Worm (Caenorhabditis elegans): Measurements from ENCODE around the gene nhr-221.

The nhr-221 gene

ce11 chrV:3578813-3579212 is 43.7 kb upstream of the nhr-221 start, which contains the start of gene pygl-1 (continued):
- no peak for TF ChIP-seq let-526 (GFP tag; IDR thresholded peaks at IDR 0.05)
- TF ChIP-seq Y95B8A.8 (GFP tag; IDR thresholded peaks at IDR 0.05): peak; percentile 95
- TF ChIP-seq Y53G8AR.9 (GFP tag; conservative IDR thresholded peaks at IDR 0.05): peak; percentile 64
- TF ChIP-seq ceh-91 (GFP tag; IDR thresholded peaks at IDR 0.05): peak; percentile 99
- TF ChIP-seq nhr-179 (tag; optimal IDR thresholded peaks at IDR 0.05): no peak
- TF ChIP-seq ceh-27 (GFP tag; optimal IDR thresholded peaks at IDR 0.05): no peak
- no peak for TF ChIP-seq nfya-2 (GFP tag; IDR thresholded peaks at IDR 0.05)
- TF ChIP-seq nfyb-1 (GFP tag; IDR thresholded peaks at IDR 0.05): no peak
- TF ChIP-seq F57C9.4 (tag; optimal IDR thresholded peaks at IDR 0.05): no peak
- 0 out of 2 replicates have a peak, but pooled peaks have one; percentile 33 for TF ChIP-seq bed-2 (GFP tag; IDR thresholded peaks at IDR 0.05)
- no peak for TF ChIP-seq B0261.1 (tag; optimal IDR thresholded peaks at IDR 0.05)
- TF ChIP-seq egl-44 (GFP tag; IDR thresholded peaks at IDR 0.05): no peak
- peak; percentile 99 for TF ChIP-seq lsl-1 (GFP tag; optimal IDR thresholded peaks at IDR 0.05)
- peak; percentile 71 for TF ChIP-seq lir-1 (GFP tag; conservative IDR thresholded peaks at IDR 0.05)
- TF ChIP-seq ceh-58 (GFP tag; IDR thresholded peaks at IDR 0.05): no peak
- TF ChIP-seq ceh-79 (tag; optimal IDR thresholded peaks at IDR 0.05): no peak
- TF ChIP-seq atf-7 (tag; optimal IDR thresholded peaks at IDR 0.05): no peak
- TF ChIP-seq tbx-9 (tag; optimal IDR thresholded peaks at IDR 0.05; ENCODE audit: borderline replicate concordance): no peak
- no peak for TF ChIP-seq ccch-3 (GFP tag; optimal IDR thresholded peaks at IDR 0.05)
- peak; percentile 71 for TF ChIP-seq hrde-1 (tag; optimal IDR thresholded peaks at IDR 0.05; ENCODE audit: borderline replicate concordance)
- TF ChIP-seq somi-1 (GFP tag; optimal IDR thresholded peaks at IDR 0.05): no peak
- no peak for TF ChIP-seq nfya-1 (tag; optimal IDR thresholded peaks at IDR 0.05; ENCODE audit: borderline replicate concordance, insufficient read depth)
- TF ChIP-seq aptf-3 (GFP tag; IDR thresholded peaks at IDR 0.05): no peak
- no peak for TF ChIP-seq rec-8 (tag; optimal IDR thresholded peaks at IDR 0.05)
- no peak for TF ChIP-seq nhr-80 (tag; optimal IDR thresholded peaks at IDR 0.05)
- no peak for TF ChIP-seq F52B5.7 (tag; optimal IDR thresholded peaks at IDR 0.05)
- TF ChIP-seq Y67H2A.10 (GFP tag; conservative IDR thresholded peaks at IDR 0.05): 0 out of 2 replicates have a peak, but pooled peaks have one; percentile 40
- no peak for TF ChIP-seq F23B12.7 (tag; optimal IDR thresholded peaks at IDR 0.05; ENCODE audit: insufficient read depth)
- TF ChIP-seq madf-8 (GFP tag; conservative IDR thresholded peaks at IDR 0.05): peak; percentile 97
- TF ChIP-seq zfh-2 (GFP tag; conservative IDR thresholded peaks at IDR 0.05): no peak
- TF ChIP-seq ekl-4 (GFP tag; IDR thresholded peaks at IDR 0.05): peak; percentile 62; the same call in 1 of the 2 replicates
- TF ChIP-seq madf-3 (GFP tag; IDR thresholded peaks at IDR 0.05): peak; percentile 90
- no peak for TF ChIP-seq hlh-26 (GFP tag; conservative IDR thresholded peaks at IDR 0.05)
- TF ChIP-seq C17E4.6 (GFP tag; IDR thresholded peaks at IDR 0.05): peak; percentile 85
- no peak for TF ChIP-seq F10E7.11 (tag; optimal IDR thresholded peaks at IDR 0.05)
- no peak for TF ChIP-seq bed-1 (GFP tag; IDR thresholded peaks at IDR 0.05)
- peak; percentile 12; the same call in 1 of the 2 replicates for TF ChIP-seq egrh-3 (GFP tag; IDR thresholded peaks at IDR 0.05)
- no peak for TF ChIP-seq ceh-40 (GFP tag; IDR thresholded peaks at IDR 0.05)
- no peak for TF ChIP-seq nhr-120 (GFP tag; IDR thresholded peaks at IDR 0.05)
- TF ChIP-seq lin-26 (GFP tag; IDR thresholded peaks at IDR 0.05): no peak
- no peak for TF ChIP-seq hlh-12 (tag; optimal IDR thresholded peaks at IDR 0.05)
- no peak for TF ChIP-seq repo-1 (tag; optimal IDR thresholded peaks at IDR 0.05)
- TF ChIP-seq K11D2.4 (GFP tag; IDR thresholded peaks at IDR 0.05): no peak
- TF ChIP-seq fkh-3 (tag; optimal IDR thresholded peaks at IDR 0.05): no peak
- TF ChIP-seq Y56A3A.18 (GFP tag; IDR thresholded peaks at IDR 0.05): no peak
- TF ChIP-seq xnd-1 (tag; optimal IDR thresholded peaks at IDR 0.05): peak; percentile 97
- peak; percentile 90 for TF ChIP-seq rcor-1 (GFP tag; IDR thresholded peaks at IDR 0.05)
- TF ChIP-seq mes-4 (tag; optimal IDR thresholded peaks at IDR 0.05): no peak
- TF ChIP-seq Y79H2A.3 (GFP tag; conservative IDR thresholded peaks at IDR 0.05): peak; percentile 84

Measured in whole organism, young adult.